Worm (Caenorhabditis elegans) whole organism, midembryonic: Measurements from ENCODE around the gene ZK377.15.

ENCODE experiments used
- T22C8.4 ChIP-seq: fragments of 200-800 bp; sonication (Bioruptor generic); IDR thresholded peaks from 2 replicates; pipeline ENCODE4 v1.3.6; 2022; ENCODE audit warnings: missing genetic modification characterization, missing compliant biosample characterization
- cog-1 ChIP-seq: sonication (generic microtip); optimal IDR thresholded peaks from 2 replicates; lab custom pipeline; 2016; ENCODE audit warnings: missing genetic modification characterization, missing compliant biosample characterization
- flt-1 ChIP-seq: fragments of 200-800 bp; sonication (Bioruptor generic); IDR thresholded peaks from 2 replicates; pipeline ENCODE4 v1.3.6; 2022; ENCODE audit warnings: missing genetic modification characterization, missing compliant biosample characterization
- klf-2 ChIP-seq: fragments of 200-800 bp; sonication (Bioruptor generic); conservative IDR thresholded peaks from 2 replicates; pipeline ENCODE4 v1.3.6; 2022; ENCODE audit warnings: missing genetic modification reagents, missing genetic modification characterization, missing compliant biosample characterization
- med-1 ChIP-seq: sonication (generic microtip); optimal IDR thresholded peaks from 2 replicates; lab custom pipeline; 2017; ENCODE audit warnings: missing genetic modification characterization, mild to moderate bottlenecking, missing compliant biosample characterization, antibody characterized with exemption, missing genetic modification reagents; ENCODE audit not compliant: insufficient read depth
- ref-1 ChIP-seq: fragments of 200-800 bp; sonication (Bioruptor generic); conservative IDR thresholded peaks from 2 replicates; pipeline ENCODE4 v1.3.6; 2022; ENCODE audit warnings: missing genetic modification reagents, missing genetic modification characterization, missing compliant biosample characterization
- tab-1 ChIP-seq: fragments of 200-800 bp; sonication (Bioruptor generic); IDR thresholded peaks from 2 replicates; pipeline ENCODE4 v1.3.6; 2022; ENCODE audit warnings: missing genetic modification characterization, missing compliant biosample characterization
- ztf-23 ChIP-seq: fragments of 200-800 bp; sonication (Bioruptor generic); IDR thresholded peaks from 2 replicates; pipeline ENCODE4 v1.3.6; 2022; ENCODE audit warnings: missing genetic modification reagents, missing genetic modification characterization, missing compliant biosample characterization
- ztf-29 ChIP-seq: fragments of 200-800 bp; sonication (Bioruptor generic); IDR thresholded peaks from 2 replicates; pipeline ENCODE4 v1.3.6; 2022; ENCODE audit warnings: missing genetic modification reagents, missing genetic modification characterization, missing compliant biosample characterization

The ZK377.15 gene

DNA sequence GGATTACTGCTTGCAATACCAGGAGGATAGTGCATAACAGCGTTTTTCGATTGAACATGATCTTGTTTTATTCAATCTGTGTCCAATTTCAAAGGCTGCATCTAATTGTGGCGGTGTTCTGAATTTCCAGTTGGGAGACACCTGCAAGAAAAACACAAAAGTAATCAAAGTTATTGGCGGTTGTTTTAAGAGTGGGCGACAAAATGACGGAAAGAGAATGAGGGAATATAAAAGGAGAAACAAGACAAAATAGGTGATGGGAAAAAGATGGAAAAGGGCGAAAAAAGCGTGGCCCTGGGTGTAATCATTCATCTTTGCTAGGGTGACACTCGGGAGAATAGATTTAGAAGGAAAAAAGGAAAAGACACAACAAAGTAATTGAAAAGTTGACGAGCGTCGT lies at the start of gene ZK377.15, which contains the start of gene sax-3:
TSS of gene ZK377.15 (minus strand) at position 101 of the 400 bp plus-strand sequence.
TSS of gene sax-3 (minus strand) at position 143 of the 400 bp plus-strand sequence.
- TF ChIP-seq med-1 (GFP tag; lab: Kevin White, UChicago) (no peak), flt-1 (GFP tag; lab: Robert Waterston, UW) (no peak), klf-2 (GFP tag; lab: Robert Waterston, UW) (no peak), cog-1 (no peak), T22C8.4 (GFP tag; lab: Robert Waterston, UW) (no peak), ztf-29 (GFP tag; lab: Robert Waterston, UW) (no peak), ref-1 (no peak), ztf-23 (GFP tag; lab: Robert Waterston, UW) (no peak), tab-1 (GFP tag; lab: Robert Waterston, UW) (no peak)

DNA sequence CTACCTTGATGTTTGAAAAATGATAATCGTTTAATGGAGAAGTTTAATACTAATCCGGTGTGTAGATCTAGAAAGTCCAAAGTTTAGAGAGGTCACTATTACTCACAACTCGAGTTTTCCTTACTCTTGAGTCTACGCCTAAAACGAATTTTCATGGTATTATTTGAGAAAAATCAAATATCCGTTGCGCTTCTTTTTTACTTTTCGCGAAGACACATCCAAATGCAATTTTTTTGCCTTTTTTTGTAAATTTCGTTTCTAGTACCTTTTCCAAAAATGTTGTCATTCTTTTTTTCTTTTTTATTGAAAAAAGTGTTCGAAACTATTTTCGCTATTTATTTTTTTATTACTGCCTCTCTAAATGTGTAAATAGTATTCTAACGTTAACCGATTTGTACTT lies 48.0 kb upstream of the ZK377.15 start:
- no peak for TF ChIP-seq flt-1 (GFP tag; lab: Robert Waterston, UW)
- no peak for TF ChIP-seq tab-1 (GFP tag; lab: Robert Waterston, UW)
- no peak for TF ChIP-seq ref-1
- TF ChIP-seq ztf-23 (GFP tag; lab: Robert Waterston, UW), result no peak
- no peak for TF ChIP-seq klf-2 (GFP tag; lab: Robert Waterston, UW)
- TF ChIP-seq med-1 (GFP tag; lab: Kevin White, UChicago), result no peak
- no peak for TF ChIP-seq T22C8.4 (GFP tag; lab: Robert Waterston, UW)
- TF ChIP-seq cog-1, result no peak
- no peak for TF ChIP-seq ztf-29 (GFP tag; lab: Robert Waterston, UW)

- TF ChIP-seq ztf-23 (GFP tag; lab: Robert Waterston, UW) (no peak), ztf-29 (GFP tag; lab: Robert Waterston, UW) (no peak), cog-1 (no peak), T22C8.4 (GFP tag; lab: Robert Waterston, UW) (no peak), med-1 (GFP tag; lab: Kevin White, UChicago) (no peak), flt-1 (GFP tag; lab: Robert Waterston, UW) (no peak), tab-1 (GFP tag; lab: Robert Waterston, UW) (no peak), ref-1 (no peak), klf-2 (GFP tag; lab: Robert Waterston, UW) (no peak)
These were observed 43.2 kb upstream of the ZK377.15 start, which contains the start of gene sox-4 for ce11 chrX:3508906-3509305. Gene sox-4 (minus strand): TSS chrX:3509006.

DNA sequence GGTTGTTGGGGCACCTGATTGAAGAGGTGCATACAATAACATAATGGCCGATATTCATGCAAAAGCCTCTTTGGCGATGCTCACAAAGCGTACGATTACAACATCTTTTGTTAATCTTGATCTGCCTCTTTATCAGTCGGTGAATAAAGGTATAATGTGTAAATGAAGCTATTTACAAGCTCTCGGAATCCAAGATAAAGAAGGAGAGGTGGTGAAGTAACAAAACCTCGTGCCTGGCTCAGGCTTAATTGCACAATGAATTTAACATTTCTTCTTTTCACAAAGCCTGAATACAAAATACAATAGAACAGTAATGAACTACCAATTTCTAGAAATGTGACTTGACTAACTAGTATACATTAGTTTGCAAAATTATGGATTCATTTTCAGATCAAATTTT lies 41.5 kb upstream of the ZK377.15 start:
- no peak for TF ChIP-seq flt-1 (GFP tag; lab: Robert Waterston, UW)
- TF ChIP-seq med-1 (GFP tag; lab: Kevin White, UChicago), result no peak
- TF ChIP-seq ref-1, result no peak
- TF ChIP-seq cog-1, result no peak
- TF ChIP-seq klf-2 (GFP tag; lab: Robert Waterston, UW), result no peak
- TF ChIP-seq ztf-29 (GFP tag; lab: Robert Waterston, UW), result no peak
- no peak for TF ChIP-seq ztf-23 (GFP tag; lab: Robert Waterston, UW)
- TF ChIP-seq T22C8.4 (GFP tag; lab: Robert Waterston, UW), result no peak
- no peak for TF ChIP-seq tab-1 (GFP tag; lab: Robert Waterston, UW)

DNA sequence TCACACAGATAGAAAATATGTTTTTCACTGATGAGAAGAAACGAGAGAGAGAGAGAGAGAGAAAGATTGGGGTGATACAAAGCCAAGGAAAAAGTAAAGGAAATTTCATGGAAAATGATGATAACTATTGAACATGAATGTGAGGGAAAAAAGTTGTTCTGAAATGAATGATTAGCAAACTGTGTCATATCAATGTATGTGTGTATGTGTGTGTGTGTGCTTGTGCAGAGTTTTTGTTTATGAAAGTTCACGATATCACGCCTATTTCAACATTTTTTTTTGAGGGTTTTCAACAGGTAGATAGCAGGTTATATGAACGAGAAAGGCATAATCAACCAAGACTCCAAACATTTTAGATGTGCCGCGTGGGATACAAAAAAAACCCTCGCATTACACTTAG lies 40.9 kb upstream of the ZK377.15 start:
- TF ChIP-seq cog-1 (no peak), ztf-23 (GFP tag; lab: Robert Waterston, UW) (no peak), flt-1 (GFP tag; lab: Robert Waterston, UW) (no peak), ref-1 (no peak), tab-1 (GFP tag; lab: Robert Waterston, UW) (no peak), ztf-29 (GFP tag; lab: Robert Waterston, UW) (no peak), med-1 (GFP tag; lab: Kevin White, UChicago) (no peak), T22C8.4 (GFP tag; lab: Robert Waterston, UW) (no peak), klf-2 (GFP tag; lab: Robert Waterston, UW) (no peak)

DNA sequence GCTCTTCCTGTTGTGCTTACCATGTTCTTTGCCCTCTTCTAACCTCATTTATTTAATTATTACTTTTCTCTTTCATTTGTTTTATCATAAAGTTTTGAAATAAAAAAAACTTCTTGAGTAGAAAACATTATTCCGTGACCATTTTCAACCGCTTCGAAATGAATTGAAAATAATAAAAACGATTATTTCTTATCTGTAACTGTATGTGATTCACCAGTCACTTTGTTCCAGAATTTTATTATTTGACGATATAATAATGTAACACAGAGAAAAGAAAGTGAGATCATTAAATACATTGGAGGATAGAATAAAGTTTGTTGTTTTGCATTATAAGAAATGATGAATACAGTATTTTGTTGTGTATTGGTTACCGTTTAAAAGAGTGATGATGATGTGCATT lies 39.4 kb upstream of the ZK377.15 start:
- TF ChIP-seq ref-1 (no peak), ztf-29 (GFP tag; lab: Robert Waterston, UW) (no peak), med-1 (GFP tag; lab: Kevin White, UChicago) (no peak), tab-1 (GFP tag; lab: Robert Waterston, UW) (no peak), ztf-23 (GFP tag; lab: Robert Waterston, UW) (no peak), flt-1 (GFP tag; lab: Robert Waterston, UW) (no peak), T22C8.4 (GFP tag; lab: Robert Waterston, UW) (no peak), cog-1 (no peak), klf-2 (GFP tag; lab: Robert Waterston, UW) (no peak)

DNA sequence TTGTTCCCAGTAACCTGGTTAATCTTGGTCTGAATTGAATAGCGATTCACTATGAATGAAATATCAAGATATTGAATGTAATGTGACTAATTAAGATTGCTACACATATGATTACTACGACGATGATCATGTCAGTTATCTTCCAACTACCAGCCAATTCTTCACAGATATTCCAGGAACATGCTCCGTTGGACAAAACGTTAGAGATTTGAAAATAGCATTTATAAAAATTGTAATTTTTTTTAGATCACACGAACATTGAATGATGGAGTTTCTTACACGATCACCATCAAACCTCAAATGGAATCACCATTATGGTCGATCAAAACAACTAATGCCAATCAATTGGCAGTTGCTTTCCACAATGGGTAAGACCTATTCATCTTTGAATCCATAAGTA lies 37.3 kb upstream of the ZK377.15 start:
- TF ChIP-seq flt-1 (GFP tag; lab: Robert Waterston, UW) (no peak), klf-2 (GFP tag; lab: Robert Waterston, UW) (no peak), med-1 (GFP tag; lab: Kevin White, UChicago) (no peak), tab-1 (GFP tag; lab: Robert Waterston, UW) (no peak), cog-1 (no peak), ref-1 (no peak), T22C8.4 (GFP tag; lab: Robert Waterston, UW) (no peak), ztf-29 (GFP tag; lab: Robert Waterston, UW) (no peak), ztf-23 (GFP tag; lab: Robert Waterston, UW) (no peak)

DNA sequence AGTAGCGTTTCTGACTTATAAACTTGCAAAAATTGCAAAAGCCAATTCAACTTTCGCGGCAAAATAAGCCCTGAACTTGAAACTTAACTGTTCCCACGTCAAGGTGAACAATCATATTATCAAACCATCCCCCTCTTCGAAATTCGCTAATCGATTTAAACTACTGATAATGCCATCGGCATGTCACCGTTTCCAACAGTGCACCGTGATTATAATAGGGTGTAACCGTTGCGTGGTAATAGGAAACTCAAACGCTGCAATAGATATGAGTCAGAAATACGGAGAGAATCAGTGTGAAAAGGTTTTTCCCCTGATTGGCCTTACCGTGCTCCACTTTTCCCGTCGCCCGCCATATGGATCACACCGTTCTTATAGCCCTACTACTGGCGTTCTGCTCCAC lies 35.2 kb upstream of the ZK377.15 start:
- TF ChIP-seq tab-1 (GFP tag; lab: Robert Waterston, UW), result no peak

DNA sequence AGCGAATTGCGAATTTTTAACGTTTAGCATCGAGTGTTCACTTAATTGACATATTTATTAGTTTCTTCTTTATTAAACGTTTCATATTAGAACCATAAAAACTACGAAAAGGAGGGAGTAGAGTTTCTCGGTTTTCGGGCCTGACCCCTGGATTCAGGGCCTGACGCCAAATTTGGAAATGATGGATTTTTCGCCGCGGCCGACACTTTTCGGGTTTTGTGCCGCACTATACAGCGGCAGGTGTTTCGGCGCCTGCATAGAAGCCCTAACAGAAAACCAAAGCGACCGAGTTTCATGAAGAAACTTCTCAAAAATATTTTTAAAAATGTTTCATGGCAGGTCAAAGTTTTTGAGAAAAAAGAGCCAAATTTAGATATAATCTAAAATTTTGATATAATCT lies 34.7 kb upstream of the ZK377.15 start:
- TF ChIP-seq T22C8.4 (GFP tag; lab: Robert Waterston, UW), result no peak
- TF ChIP-seq tab-1 (GFP tag; lab: Robert Waterston, UW), result no peak
- no peak for TF ChIP-seq ref-1
- TF ChIP-seq med-1 (GFP tag; lab: Kevin White, UChicago), result no peak
- TF ChIP-seq klf-2 (GFP tag; lab: Robert Waterston, UW), result no peak

DNA sequence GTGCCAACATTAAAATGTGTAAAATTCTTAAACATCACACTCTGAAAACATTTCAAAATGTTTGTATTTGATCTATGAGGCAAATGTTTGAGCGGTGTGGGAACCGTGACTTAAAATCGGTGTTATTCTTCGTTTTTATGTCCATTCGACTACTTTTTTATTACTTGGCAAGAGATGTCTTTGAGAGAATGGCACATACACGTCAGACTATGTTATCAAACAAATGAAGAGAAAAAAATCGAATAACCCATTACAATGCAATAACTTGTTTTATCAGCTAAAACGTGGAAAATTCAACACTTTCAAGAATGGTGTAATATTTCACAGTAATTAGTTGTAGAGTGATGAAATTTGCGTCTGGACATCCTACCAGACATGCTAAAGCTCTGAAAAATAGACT lies 34.2 kb upstream of the ZK377.15 start:
- no peak for TF ChIP-seq cog-1
- TF ChIP-seq ztf-23 (GFP tag; lab: Robert Waterston, UW), result no peak
- TF ChIP-seq flt-1 (GFP tag; lab: Robert Waterston, UW), result no peak
- no peak for TF ChIP-seq med-1 (GFP tag; lab: Kevin White, UChicago)
- TF ChIP-seq T22C8.4 (GFP tag; lab: Robert Waterston, UW), result no peak
- no peak for TF ChIP-seq ref-1
- no peak for TF ChIP-seq ztf-29 (GFP tag; lab: Robert Waterston, UW)
- no peak for TF ChIP-seq klf-2 (GFP tag; lab: Robert Waterston, UW)
- no peak for TF ChIP-seq tab-1 (GFP tag; lab: Robert Waterston, UW)
